Fruit fly (Drosophila melanogaster): ENCODE data around the gene PIG-Q.

The PIG-Q gene

dm6 chrX:16371923-16372322 is 13.0 kb downstream of the PIG-Q start (continued):
- TF ChIP-seq CG6854 (GFP tag; optimal IDR thresholded peaks at IDR 0.05) = no peak
- TF ChIP-seq net (GFP tag; optimal IDR thresholded peaks at IDR 0.05) = no peak
- TF ChIP-seq dsx (GFP tag; optimal IDR thresholded peaks at IDR 0.05; ENCODE audit: poor library complexity, severe bottlenecking) = no peak
- TF ChIP-seq Gug (GFP tag; IDR thresholded peaks at IDR 0.05) = no peak
- peak; percentile 53 for TF ChIP-seq topi (GFP tag; optimal IDR thresholded peaks at IDR 0.05)
- no peak for TF ChIP-seq OdsH (GFP tag; optimal IDR thresholded peaks at IDR 0.05)
- TF ChIP-seq CG8319 (GFP tag; optimal IDR thresholded peaks at IDR 0.05) = no peak
- no peak for TF ChIP-seq CG34406 (GFP tag; optimal IDR thresholded peaks at IDR 0.05)
- no peak for TF ChIP-seq CG7368 (GFP tag; optimal IDR thresholded peaks at IDR 0.05)
- no peak for TF ChIP-seq CG31627 (GFP tag; optimal IDR thresholded peaks at IDR 0.05)
- no peak for TF ChIP-seq CG6163 (GFP tag; IDR thresholded peaks at IDR 0.05)
- TF ChIP-seq CG3919 (GFP tag; optimal IDR thresholded peaks at IDR 0.05) = no peak
- TF ChIP-seq cyc (GFP tag; optimal IDR thresholded peaks at IDR 0.05) = peak; percentile 5
- peak; percentile 46 for TF ChIP-seq CG10631 (GFP tag; optimal IDR thresholded peaks at IDR 0.05)
- TF ChIP-seq CG10669 (GFP tag; optimal IDR thresholded peaks at IDR 0.05) = no peak
- no peak for TF ChIP-seq achi (GFP tag; optimal IDR thresholded peaks at IDR 0.05)
- no peak for TF ChIP-seq spab (GFP tag; optimal IDR thresholded peaks at IDR 0.05)
- TF ChIP-seq salr (GFP tag; optimal IDR thresholded peaks at IDR 0.05) = no peak
- TF ChIP-seq CG11902 (GFP tag; optimal IDR thresholded peaks at IDR 0.05) = no peak
- peak; percentile 46 for TF ChIP-seq Hr4 (GFP tag; optimal IDR thresholded peaks at IDR 0.05)
- peak; percentile 85 for TF ChIP-seq Eip78C (GFP tag)
- TF ChIP-seq esn (GFP tag; optimal IDR thresholded peaks at IDR 0.05) = peak; percentile 29
- TF ChIP-seq CG6276 (GFP tag; optimal IDR thresholded peaks at IDR 0.05) = no peak
- TF ChIP-seq svp (GFP tag) = no peak
- TF ChIP-seq Sox15 (GFP tag; optimal IDR thresholded peaks at IDR 0.05) = no peak
- no peak for TF ChIP-seq Blimp-1 (GFP tag; optimal IDR thresholded peaks at IDR 0.05)
- no peak for TF ChIP-seq Eip75B (GFP tag; optimal IDR thresholded peaks at IDR 0.05)
- TF ChIP-seq CG1621 (tag; optimal IDR thresholded peaks at IDR 0.05) = no peak
- no peak for TF ChIP-seq CG9139 (GFP tag; optimal IDR thresholded peaks at IDR 0.05)
- no peak for TF ChIP-seq CG32006 (GFP tag; optimal IDR thresholded peaks at IDR 0.05)
- no peak for TF ChIP-seq CG16779 (tag; optimal IDR thresholded peaks at IDR 0.05)
- TF ChIP-seq CG3032 (tag; optimal IDR thresholded peaks at IDR 0.05) = peak; percentile 27
- TF ChIP-seq CG8119 (GFP tag; IDR thresholded peaks at IDR 0.05) = no peak; the same call in 2 of the 3 replicates
- TF ChIP-seq Ets21C (GFP tag; optimal IDR thresholded peaks at IDR 0.05) = no peak
- no peak for TF ChIP-seq Eip93F (GFP tag; optimal IDR thresholded peaks at IDR 0.05)
- TF ChIP-seq lz (GFP tag; optimal IDR thresholded peaks at IDR 0.05) = peak; percentile 0
- TF ChIP-seq Met (GFP tag; optimal IDR thresholded peaks at IDR 0.05) = peak; percentile 51
- no peak for TF ChIP-seq CG6792 (GFP tag; optimal IDR thresholded peaks at IDR 0.05)
- TF ChIP-seq Smox (GFP tag; optimal IDR thresholded peaks at IDR 0.05) = no peak

dm6 chrX:16372492-16373350 is 13.8 kb downstream of the PIG-Q start, which contains the start of gene Fur2:
Gene Fur2 (plus strand): TSS chrX:16373086.
- TF ChIP-seq CG8119 (GFP tag; IDR thresholded peaks at IDR 0.05) (peak; percentile 50; the same call in 1 of the 3 replicates), CG6276 (GFP tag; optimal IDR thresholded peaks at IDR 0.05) (peak; percentile 61), CG6808 (GFP tag; optimal IDR thresholded peaks at IDR 0.05) (peak; percentile 25), CG31627 (GFP tag; optimal IDR thresholded peaks at IDR 0.05) (no peak), vri (GFP tag; optimal IDR thresholded peaks at IDR 0.05) (peak; percentile 61), ss (GFP tag; optimal IDR thresholded peaks at IDR 0.05) (peak; percentile 46 to 83), CG11902 (GFP tag; optimal IDR thresholded peaks at IDR 0.05) (no peak), CG15336 (GFP tag; IDR thresholded peaks at IDR 0.05) (peak; percentile 37; the same call in 1 of the 2 replicates)
